Worm (Caenorhabditis elegans): Measurements from ENCODE around the gene Y105C5B.3.

Gene Y105C5B.3

DNA sequence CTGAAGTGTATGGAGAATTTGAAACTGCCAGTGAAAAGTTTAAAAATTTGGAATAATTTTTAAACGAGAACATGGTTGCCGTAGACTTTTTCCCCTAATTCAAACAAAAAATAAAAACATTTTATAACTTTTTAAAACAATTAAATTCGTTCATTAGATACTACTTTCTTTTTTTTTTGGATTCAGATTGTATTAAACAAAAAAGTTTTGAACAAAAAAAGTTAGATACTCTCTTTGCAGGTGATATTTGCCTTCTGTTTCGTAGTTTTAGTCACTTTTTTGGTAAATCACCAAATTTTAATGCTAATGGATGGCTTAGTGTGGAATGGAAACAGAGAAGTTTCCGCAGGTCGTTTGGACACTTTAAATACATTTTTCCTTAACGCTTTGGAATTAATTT lies 13.7 kb upstream of the Y105C5B.3 start, which contains the start of gene Y105C5B.1:
Gene Y105C5B.1, plus strand, starts transcription at position 301 of the 400 bp plus-strand sequence.
- TF ChIP-seq dve-1 (tag; optimal IDR thresholded peaks at IDR 0.05), result no peak

DNA sequence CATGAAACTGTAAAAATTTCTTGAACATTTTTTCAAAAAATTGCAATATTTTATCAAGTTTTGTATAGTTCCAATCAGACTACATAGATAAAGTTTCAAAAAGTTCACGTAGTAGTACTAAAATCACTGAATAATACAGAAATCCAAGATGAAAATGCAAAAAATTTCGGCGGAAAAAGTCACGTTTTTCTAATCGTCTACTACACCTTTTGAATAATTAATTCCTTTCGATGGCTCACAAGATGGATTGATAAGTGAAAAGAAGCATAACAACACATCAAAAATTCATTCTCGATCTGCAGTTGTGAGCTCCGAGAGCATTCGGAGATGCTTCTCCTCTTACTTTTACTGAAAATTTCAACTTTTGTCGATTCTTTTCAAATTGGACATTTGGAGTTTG lies 11.4 kb upstream of the Y105C5B.3 start, which contains the start of gene gcy-25:
Gene gcy-25, plus strand, starts transcription at position 301 of the 400 bp plus-strand sequence.
- no peak for TF ChIP-seq hlh-8 (tag; optimal IDR thresholded peaks at IDR 0.05)
- no peak for TF ChIP-seq rnt-1 (tag; optimal IDR thresholded peaks at IDR 0.05)
- no peak for TF ChIP-seq elt-4 (tag; optimal IDR thresholded peaks at IDR 0.05)
- TF ChIP-seq sdc-2 (tag; optimal IDR thresholded peaks at IDR 0.05), result no peak
- no peak for TF ChIP-seq ahr-1 (tag; optimal IDR thresholded peaks at IDR 0.05)
- no peak for TF ChIP-seq hlh-30 (tag; optimal IDR thresholded peaks at IDR 0.05; ENCODE audit: insufficient read depth)
- TF ChIP-seq C08G9.2 (tag; optimal IDR thresholded peaks at IDR 0.05), result no peak
- no peak for TF ChIP-seq pag-3 (tag; optimal IDR thresholded peaks at IDR 0.05; ENCODE audit: borderline replicate concordance)

DNA sequence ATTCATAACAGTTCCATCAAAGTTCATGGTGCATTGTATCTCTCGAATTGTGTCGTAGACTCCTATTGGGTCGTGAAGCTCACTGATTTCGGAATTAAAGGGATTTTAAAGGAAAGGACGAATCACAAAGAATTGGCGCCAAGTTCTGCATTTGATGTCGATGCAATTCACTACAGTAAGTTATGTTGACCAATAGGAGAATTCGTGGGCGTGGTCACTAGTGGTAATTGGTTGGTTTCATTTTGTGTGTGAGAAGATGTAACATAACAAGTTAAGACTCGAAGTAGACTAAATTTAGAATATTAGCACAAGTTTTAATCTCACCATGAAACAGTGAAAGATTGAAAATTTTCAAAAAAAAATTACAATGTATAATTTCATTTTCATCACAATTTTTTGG lies 5.8 kb upstream of the Y105C5B.3 start:
- TF ChIP-seq ceh-30 (tag; optimal IDR thresholded peaks at IDR 0.05) (no peak), nfya-1 (tag; optimal IDR thresholded peaks at IDR 0.05) (peak; percentile 55), hlh-8 (tag; optimal IDR thresholded peaks at IDR 0.05) (no peak)

DNA sequence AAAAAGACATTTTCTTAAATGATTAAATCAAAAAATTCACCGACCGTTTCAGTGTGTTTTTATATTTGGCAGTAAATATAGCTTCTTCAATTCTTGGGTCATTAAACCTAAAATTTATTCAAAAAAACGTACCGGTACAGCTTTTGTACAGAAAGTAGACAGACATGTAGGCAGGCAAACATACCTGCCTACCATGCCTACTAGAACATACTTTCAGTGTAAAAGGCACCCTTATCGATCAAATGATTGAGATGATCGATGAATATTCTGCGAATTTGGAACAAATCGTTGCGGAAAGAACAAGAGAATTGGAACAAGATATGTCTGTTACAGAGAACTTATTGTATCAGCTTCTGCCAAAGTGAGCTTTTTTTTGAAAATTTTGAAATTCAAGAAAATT lies 3.9 kb upstream of the Y105C5B.3 start:
- TF ChIP-seq dmd-4 (tag; optimal IDR thresholded peaks at IDR 0.05; ENCODE audit: borderline replicate concordance) (no peak), syd-9 (tag; optimal IDR thresholded peaks at IDR 0.05) (no peak), elt-4 (tag; optimal IDR thresholded peaks at IDR 0.05) (no peak), sox-4 (tag; optimal IDR thresholded peaks at IDR 0.05) (no peak), nhr-232 (tag; optimal IDR thresholded peaks at IDR 0.05) (no peak), mec-3 (tag; optimal IDR thresholded peaks at IDR 0.05; ENCODE audit: borderline replicate concordance) (no peak), fkh-10 (GFP tag; optimal IDR thresholded peaks at IDR 0.05) (no peak)

DNA sequence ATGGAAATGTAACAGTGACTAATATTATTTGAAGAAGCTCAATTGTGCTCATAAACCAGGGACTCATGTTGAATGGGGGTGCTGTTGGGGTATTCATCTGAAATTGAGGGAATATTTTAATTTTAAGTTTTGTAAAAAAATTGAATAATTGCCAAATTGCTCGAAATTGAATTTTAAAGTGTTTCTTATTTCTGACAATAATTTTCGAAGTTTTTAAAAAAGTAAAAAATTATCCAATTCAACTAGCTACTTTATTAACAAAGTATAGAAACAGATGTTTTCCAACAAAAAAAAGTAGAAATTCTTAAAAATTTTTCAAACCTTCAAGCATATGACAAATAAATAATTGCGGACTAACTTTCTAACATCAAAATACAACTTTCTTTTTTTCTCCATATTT lies 10.1 kb downstream of the Y105C5B.3 start, which contains the start of gene srv-14:
Gene srv-14, minus strand, starts transcription at position 101 of the 400 bp plus-strand sequence.
- no peak for TF ChIP-seq eyg-1 (tag; optimal IDR thresholded peaks at IDR 0.05)
- TF ChIP-seq pha-4 (tag; optimal IDR thresholded peaks at IDR 0.05), result no peak
- TF ChIP-seq syd-9 (tag; optimal IDR thresholded peaks at IDR 0.05), result no peak
- no peak for TF ChIP-seq ceh-2 (tag; optimal IDR thresholded peaks at IDR 0.05)
- TF ChIP-seq F13H6.1 (tag; optimal IDR thresholded peaks at IDR 0.05), result no peak
- TF ChIP-seq hlh-13 (GFP tag; optimal IDR thresholded peaks at IDR 0.05), result no peak
- no peak for TF ChIP-seq dve-1 (tag; optimal IDR thresholded peaks at IDR 0.05)

DNA sequence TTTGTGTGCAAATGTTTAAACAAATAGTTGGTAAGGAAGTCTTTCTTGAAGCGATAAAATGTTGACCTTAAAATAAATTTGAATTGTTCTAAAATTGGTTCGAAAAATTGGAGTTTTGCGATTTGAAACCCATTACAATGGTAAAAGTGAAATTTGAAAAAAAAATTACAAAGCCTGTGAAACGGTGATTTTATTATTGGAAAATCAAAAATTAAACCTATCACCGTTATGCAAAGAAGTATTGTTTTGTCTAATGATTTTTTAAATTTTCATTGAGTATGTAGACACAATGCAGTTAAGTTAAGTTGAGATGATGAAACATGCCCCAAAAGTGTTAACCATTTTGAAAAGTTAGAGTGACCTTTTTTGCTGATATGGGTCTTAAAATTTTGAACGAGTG lies 10.8 kb downstream of the Y105C5B.3 start:
- TF ChIP-seq syd-9 (tag; optimal IDR thresholded peaks at IDR 0.05) (no peak), lim-6 (tag; optimal IDR thresholded peaks at IDR 0.05) (no peak), ama-1 (optimal IDR thresholded peaks at IDR 0.05) (no peak), eyg-1 (tag; optimal IDR thresholded peaks at IDR 0.05) (no peak), hlh-13 (GFP tag; optimal IDR thresholded peaks at IDR 0.05) (no peak), lin-11 (tag; optimal IDR thresholded peaks at IDR 0.05) (no peak), C08G9.2 (tag; optimal IDR thresholded peaks at IDR 0.05) (no peak), unc-3 (GFP tag; conservative IDR thresholded peaks at IDR 0.05) (no peak), unc-3 (tag; optimal IDR thresholded peaks at IDR 0.05) (no peak), pag-3 (tag; optimal IDR thresholded peaks at IDR 0.05; ENCODE audit: borderline replicate concordance) (no peak), ceh-19 (GFP tag; optimal IDR thresholded peaks at IDR 0.05) (no peak), fkh-10 (GFP tag; optimal IDR thresholded peaks at IDR 0.05) (no peak), ceh-14 (tag; optimal IDR thresholded peaks at IDR 0.05) (no peak), zip-5 (tag; optimal IDR thresholded peaks at IDR 0.05) (no peak), hlh-8 (tag; optimal IDR thresholded peaks at IDR 0.05) (no peak), elt-4 (tag; optimal IDR thresholded peaks at IDR 0.05) (no peak), ceh-2 (tag; optimal IDR thresholded peaks at IDR 0.05) (no peak), ceh-31 (tag; optimal IDR thresholded peaks at IDR 0.05) (no peak), ceh-34 (tag; optimal IDR thresholded peaks at IDR 0.05) (no peak), pqm-1 (tag; optimal IDR thresholded peaks at IDR 0.05) (no peak), tbx-7 (tag; optimal IDR thresholded peaks at IDR 0.05) (no peak)
